Worm (Caenorhabditis elegans) whole organism, late embryonic: ENCODE data around the gene C28H8.3.

Source experiments
- F13H6.1 ChIP-seq: sonication (generic microtip); optimal IDR thresholded peaks from 2 replicates; lab custom pipeline; 2016; ENCODE audit warnings: missing genetic modification characterization, missing compliant biosample characterization
- K02D7.2 ChIP-seq: sonication (generic microtip); optimal IDR thresholded peaks from 2 replicates; lab custom pipeline; 2017; ENCODE audit warnings: mild to moderate bottlenecking, missing genetic modification characterization, missing compliant biosample characterization
- T23F11.4 ChIP-seq: fragments of 200-800 bp; sonication (Bioruptor generic); optimal IDR thresholded peaks from 2 replicates; lab custom pipeline; 2018; ENCODE audit warnings: mild to moderate bottlenecking, missing genetic modification characterization, missing compliant biosample characterization
- Y22D7AL.16 ChIP-seq: sonication (generic microtip); optimal IDR thresholded peaks from 2 replicates; lab custom pipeline; 2016; ENCODE audit warnings: missing genetic modification characterization, missing compliant biosample characterization
- ama-1 ChIP-seq: fragments of 150-350 bp; optimal IDR thresholded peaks from 2 replicates; lab custom pipeline; 2014
- ceh-14 ChIP-seq: sonication (generic microtip); optimal IDR thresholded peaks from 2 replicates; lab custom pipeline; 2016; ENCODE audit warnings: missing genotype, missing genetic modification characterization, missing compliant biosample characterization
- ceh-18 ChIP-seq: sonication (generic microtip); optimal IDR thresholded peaks from 2 replicates; lab custom pipeline; 2016; ENCODE audit warnings: missing genetic modification characterization, missing compliant biosample characterization
- ceh-22 ChIP-seq: sonication (generic microtip); optimal IDR thresholded peaks from 2 replicates; lab custom pipeline; 2017; ENCODE audit warnings: missing biosample characterization, missing genetic modification characterization
- ceh-24 ChIP-seq: sonication (generic microtip); optimal IDR thresholded peaks from 2 replicates; lab custom pipeline; 2016; ENCODE audit warnings: mild to moderate bottlenecking, missing genetic modification characterization, missing compliant biosample characterization
- ceh-30 ChIP-seq: fragments of 150-350 bp; optimal IDR thresholded peaks from 2 replicates; lab custom pipeline; 2014; ENCODE audit warnings: missing biosample characterization, missing genetic modification characterization
- ceh-34 ChIP-seq: sonication (generic microtip); optimal IDR thresholded peaks from 2 replicates; lab custom pipeline; 2016; ENCODE audit warnings: mild to moderate bottlenecking, missing genetic modification characterization, missing compliant biosample characterization
- ceh-45 ChIP-seq: fragments of 200-800 bp; sonication (Bioruptor generic); IDR thresholded peaks from 2 replicates; pipeline ENCODE4 v1.3.6; 2022; ENCODE audit warnings: missing genetic modification reagents, missing genetic modification characterization, missing compliant biosample characterization
- ceh-48 ChIP-seq: sonication (generic microtip); optimal IDR thresholded peaks from 2 replicates; lab custom pipeline; 2016; ENCODE audit warnings: missing genetic modification characterization, inconsistent platforms, missing compliant biosample characterization
- ceh-6 ChIP-seq: fragments of 200-800 bp; sonication (Bioruptor generic); optimal IDR thresholded peaks from 2 replicates; lab custom pipeline; 2018; ENCODE audit warnings: mild to moderate bottlenecking, missing genetic modification characterization, missing compliant biosample characterization
- che-1 ChIP-seq: sonication (generic microtip); optimal IDR thresholded peaks from 2 replicates; lab custom pipeline; 2016; ENCODE audit warnings: mild to moderate bottlenecking, missing genetic modification characterization, missing compliant biosample characterization
- dve-1 ChIP-seq: sonication (generic microtip); optimal IDR thresholded peaks from 2 replicates; lab custom pipeline; 2017; ENCODE audit warnings: antibody characterized with exemption, mild to moderate bottlenecking, missing genetic modification characterization, missing compliant biosample characterization
- ets-4 ChIP-seq: sonication (generic microtip); optimal IDR thresholded peaks from 2 replicates; lab custom pipeline; 2016; ENCODE audit warnings: missing genetic modification characterization, missing compliant biosample characterization
- gmeb-2 ChIP-seq: sonication (generic microtip); optimal IDR thresholded peaks from 2 replicates; lab custom pipeline; 2016; ENCODE audit warnings: missing genetic modification characterization, inconsistent platforms, missing compliant biosample characterization
- hlh-13 ChIP-seq: fragments of 200-800 bp; sonication (Bioruptor generic); optimal IDR thresholded peaks from 2 replicates; lab custom pipeline; 2018; ENCODE audit warnings: mild to moderate bottlenecking, missing genetic modification characterization, missing compliant biosample characterization
- hlh-30 ChIP-seq: sonication (generic microtip); optimal IDR thresholded peaks from 2 replicates; lab custom pipeline; 2017; ENCODE audit warnings: antibody characterized with exemption, missing genetic modification characterization, missing compliant biosample characterization; ENCODE audit not compliant: insufficient read depth
- hlh-8 ChIP-seq: sonication (generic microtip); optimal IDR thresholded peaks from 2 replicates; lab custom pipeline; 2016; ENCODE audit warnings: missing genotype, missing genetic modification characterization, missing compliant biosample characterization
- lim-6 ChIP-seq: sonication (generic microtip); optimal IDR thresholded peaks from 2 replicates; lab custom pipeline; 2016; ENCODE audit warnings: missing genetic modification characterization, missing compliant biosample characterization
- lin-11 ChIP-seq: fragments of 200-800 bp; sonication (Bioruptor generic); optimal IDR thresholded peaks from 2 replicates; lab custom pipeline; 2018; ENCODE audit warnings: mild to moderate bottlenecking, missing genetic modification characterization, missing compliant biosample characterization
- mec-3 ChIP-seq: sonication (generic microtip); optimal IDR thresholded peaks from 2 replicates; lab custom pipeline; 2016; ENCODE audit warnings: borderline replicate concordance, missing genetic modification characterization, missing compliant biosample characterization
- pat-9 ChIP-seq: fragments of 200-800 bp; sonication (Bioruptor generic); optimal IDR thresholded peaks from 2 replicates; lab custom pipeline; 2018; ENCODE audit warnings: mild to moderate bottlenecking, missing genetic modification characterization, moderate library complexity, missing compliant biosample characterization
- pha-2 ChIP-seq: sonication (generic microtip); optimal IDR thresholded peaks from 2 replicates; lab custom pipeline; 2017; ENCODE audit warnings: mild to moderate bottlenecking, missing genetic modification characterization, missing compliant biosample characterization
- ref-2 ChIP-seq: sonication (generic microtip); optimal IDR thresholded peaks from 2 replicates; lab custom pipeline; 2016; ENCODE audit warnings: missing genetic modification characterization, missing compliant biosample characterization
- rnt-1 ChIP-seq: sonication (generic microtip); optimal IDR thresholded peaks from 2 replicates; lab custom pipeline; 2016; ENCODE audit warnings: missing genetic modification characterization, missing compliant biosample characterization
- sdc-2 ChIP-seq: sonication (generic microtip); optimal IDR thresholded peaks from 2 replicates; lab custom pipeline; 2016; ENCODE audit warnings: missing genotype, missing genetic modification characterization, missing compliant biosample characterization
- syd-9 ChIP-seq: sonication (generic microtip); optimal IDR thresholded peaks from 2 replicates; lab custom pipeline; 2016; ENCODE audit warnings: mild to moderate bottlenecking, missing genetic modification characterization, moderate library complexity, missing compliant biosample characterization
- unc-3 ChIP-seq, 2 experiments: fragments of 200-800 bp in 1 of 2; sonication (Bioruptor generic) in 1 of 2; sonication (generic microtip) in 1 of 2; conservative IDR thresholded peaks in 1 of 2; optimal IDR thresholded peaks in 1 of 2; 2 replicates each; pipeline versions ENCODE4 v1.3.6 to Lab custom; 2016 to 2022; ENCODE audit warnings: missing compliant biosample characterization in 2 of 2, missing genetic modification characterization in 2 of 2, missing genetic modification reagents in 1 of 2
- unc-55 ChIP-seq: sonication (generic microtip); optimal IDR thresholded peaks from 2 replicates; lab custom pipeline; 2017; ENCODE audit warnings: missing biosample characterization, missing genetic modification reagents, missing genetic modification characterization
- unc-86 ChIP-seq: sonication (generic microtip); optimal IDR thresholded peaks from 2 replicates; lab custom pipeline; 2016; ENCODE audit warnings: missing genetic modification characterization, missing compliant biosample characterization
- zip-5 ChIP-seq: sonication (generic microtip); optimal IDR thresholded peaks from 2 replicates; lab custom pipeline; 2016; ENCODE audit warnings: missing genetic modification characterization, missing compliant biosample characterization

Gene C28H8.3

ce11 chrIII:5930659-5931058 lies 22.2 kb downstream of the C28H8.3 start:
- no peak for TF ChIP-seq ceh-48 (tag; lab: Kevin White, UChicago)
- peak; percentile 26 for TF ChIP-seq unc-55 (GFP tag; lab: Kevin White, UChicago)
- peak; percentile 25 for TF ChIP-seq hlh-8 (tag; lab: Kevin White, UChicago)
- peak; percentile 0 for TF ChIP-seq rnt-1 (tag; lab: Kevin White, UChicago)

ce11 chrIII:5931433-5931994 lies 23.0 kb downstream of the C28H8.3 start, which contains the start of gene EGAP1.5:
Gene EGAP1.5 (plus strand): TSS chrIII:5931721.
- peak; percentile 28 for TF ChIP-seq pat-9 (tag; lab: Kevin White, UChicago)
- TF ChIP-seq ceh-34 = peak; percentile 37
- no peak for TF ChIP-seq pha-2 (tag; lab: Kevin White, UChicago)

ce11 chrIII:5932853-5933252 lies 24.4 kb downstream of the C28H8.3 start, which contains the start of gene zmp-1:
Gene zmp-1 (minus strand): TSS chrIII:5932953.
- no peak for TF ChIP-seq ceh-22 (tag; lab: Kevin White, UChicago)
- TF ChIP-seq ama-1 (lab: Kevin White, UChicago) = no peak
- no peak for TF ChIP-seq ceh-48 (tag; lab: Kevin White, UChicago)
- no peak for TF ChIP-seq pat-9 (tag; lab: Kevin White, UChicago)
- no peak for TF ChIP-seq unc-86 (tag; lab: Kevin White, UChicago)

DNA sequence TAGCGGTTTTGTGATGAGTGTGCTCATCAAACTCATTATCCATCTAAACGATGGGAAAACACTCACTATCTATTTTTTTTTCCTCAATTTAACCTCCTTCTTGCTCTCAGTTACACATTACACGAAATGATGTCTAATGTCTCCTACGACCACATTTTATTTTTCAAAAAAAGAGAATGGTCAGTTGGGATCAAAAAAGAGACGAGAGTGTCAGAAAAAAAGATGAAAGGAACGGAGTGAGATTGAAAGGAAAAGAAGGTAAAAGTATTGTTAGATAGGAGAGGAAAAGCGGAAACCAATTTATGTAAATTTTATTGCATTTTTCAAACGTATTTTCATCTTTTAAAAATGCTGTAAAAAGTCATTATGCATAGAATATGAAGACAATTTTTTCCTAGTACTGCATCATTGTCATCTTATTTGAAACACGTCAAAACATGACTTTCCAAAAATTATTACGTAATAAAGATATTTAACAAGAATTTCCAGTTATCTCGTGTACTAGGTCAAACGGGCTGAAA lies 25.7 kb downstream of the C28H8.3 start:
- TF ChIP-seq ceh-30 (tag; lab: Kevin White, UChicago) = no peak
- TF ChIP-seq sdc-2 (tag; lab: Kevin White, UChicago) = no peak
- no peak for TF ChIP-seq dve-1 (tag; lab: Kevin White, UChicago)
- TF ChIP-seq unc-55 (GFP tag; lab: Kevin White, UChicago) = no peak
- no peak for TF ChIP-seq zip-5 (tag; lab: Kevin White, UChicago)
- no peak for TF ChIP-seq unc-86 (tag; lab: Kevin White, UChicago)
- TF ChIP-seq mec-3 (tag; lab: Kevin White, UChicago) = no peak
- TF ChIP-seq ceh-22 (tag; lab: Kevin White, UChicago) = no peak
- no peak for TF ChIP-seq ceh-24 (tag; lab: Kevin White, UChicago)
- no peak for TF ChIP-seq ceh-14 (tag; lab: Kevin White, UChicago)
- no peak for TF ChIP-seq T23F11.4 (GFP tag; lab: Kevin White, UChicago)
- TF ChIP-seq ceh-48 (tag; lab: Kevin White, UChicago) = no peak
- TF ChIP-seq pat-9 (tag; lab: Kevin White, UChicago) = no peak
- no peak for TF ChIP-seq hlh-8 (tag; lab: Kevin White, UChicago)
- TF ChIP-seq Y22D7AL.16 (tag; lab: Kevin White, UChicago) = no peak
- TF ChIP-seq lin-11 (tag; lab: Kevin White, UChicago) = no peak

DNA sequence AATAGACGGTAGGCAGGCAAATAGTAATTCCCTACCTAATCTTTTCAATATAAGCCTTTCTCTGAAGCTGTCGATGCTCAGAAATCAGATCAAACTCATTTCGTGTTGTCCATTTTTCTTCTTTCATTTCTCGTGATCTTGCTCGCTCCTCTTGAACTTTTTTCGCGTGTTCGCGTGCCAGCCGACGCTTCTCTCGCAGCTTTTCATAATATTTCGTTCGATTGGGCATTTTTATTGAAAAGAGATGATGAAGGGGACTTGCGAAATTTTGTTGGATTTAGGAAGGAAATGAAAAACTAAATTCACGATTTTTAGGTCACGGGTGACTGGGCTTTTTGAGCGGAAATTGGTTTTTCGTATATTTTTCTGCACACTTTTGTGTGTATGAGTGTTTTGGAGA lies 28.5 kb downstream of the C28H8.3 start, which contains the start of gene EGAP1.1:
TSS of gene EGAP1.1 (minus strand) at position 229 of the 400 bp plus-strand sequence.
- TF ChIP-seq lim-6 = no peak
- TF ChIP-seq che-1 (tag; lab: Kevin White, UChicago) = no peak
- no peak for TF ChIP-seq ceh-22 (tag; lab: Kevin White, UChicago)
- no peak for TF ChIP-seq pha-2 (tag; lab: Kevin White, UChicago)
- no peak for TF ChIP-seq K02D7.2 (tag; lab: Kevin White, UChicago)

DNA sequence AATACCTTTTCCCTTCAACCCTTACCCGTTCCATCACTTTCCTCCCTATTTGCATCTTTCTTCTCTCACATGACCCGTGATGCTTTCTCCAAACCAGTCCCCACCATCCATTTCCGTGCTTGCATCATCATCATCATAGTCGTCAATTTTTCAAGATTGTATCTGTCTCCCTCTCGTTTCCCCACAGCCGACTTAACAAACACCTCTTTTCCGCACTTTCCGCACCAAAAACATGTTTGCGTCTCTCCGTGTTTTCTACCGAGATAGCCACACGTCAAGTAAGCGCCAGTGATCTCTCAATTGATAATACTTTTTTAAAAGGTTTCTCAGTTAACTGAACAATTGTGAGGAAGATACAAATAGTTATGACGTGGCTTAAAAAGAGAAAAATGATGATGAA lies 29.5 kb downstream of the C28H8.3 start:
- no peak for TF ChIP-seq unc-3 (GFP tag; conservative IDR thresholded peaks at IDR 0.05; lab: Robert Waterston, UW)
- no peak for TF ChIP-seq unc-3 (tag; optimal IDR thresholded peaks at IDR 0.05; lab: Kevin White, UChicago)
- no peak for TF ChIP-seq ceh-6 (GFP tag; lab: Kevin White, UChicago)
- peak; percentile 60 for TF ChIP-seq hlh-30
- TF ChIP-seq ceh-18 (tag; lab: Kevin White, UChicago) = peak; percentile 39
- TF ChIP-seq F13H6.1 (tag; lab: Kevin White, UChicago) = peak; percentile 36
- TF ChIP-seq gmeb-2 (tag; lab: Kevin White, UChicago) = no peak
- TF ChIP-seq hlh-8 (tag; lab: Kevin White, UChicago) = no peak
- no peak for TF ChIP-seq hlh-13 (GFP tag; lab: Kevin White, UChicago)
- no peak for TF ChIP-seq syd-9
- no peak for TF ChIP-seq lim-6
- TF ChIP-seq ref-2 (tag; lab: Kevin White, UChicago) = peak; percentile 2
- no peak for TF ChIP-seq ceh-45
- no peak for TF ChIP-seq mec-3 (tag; lab: Kevin White, UChicago)
- no peak for TF ChIP-seq T23F11.4 (GFP tag; lab: Kevin White, UChicago)
- peak; percentile 44 for TF ChIP-seq rnt-1 (tag; lab: Kevin White, UChicago)
- peak; percentile 75 for TF ChIP-seq ets-4
